Worm (Caenorhabditis elegans): ENCODE results near the gene ceeh-2.

ceeh-2 gene

DNA sequence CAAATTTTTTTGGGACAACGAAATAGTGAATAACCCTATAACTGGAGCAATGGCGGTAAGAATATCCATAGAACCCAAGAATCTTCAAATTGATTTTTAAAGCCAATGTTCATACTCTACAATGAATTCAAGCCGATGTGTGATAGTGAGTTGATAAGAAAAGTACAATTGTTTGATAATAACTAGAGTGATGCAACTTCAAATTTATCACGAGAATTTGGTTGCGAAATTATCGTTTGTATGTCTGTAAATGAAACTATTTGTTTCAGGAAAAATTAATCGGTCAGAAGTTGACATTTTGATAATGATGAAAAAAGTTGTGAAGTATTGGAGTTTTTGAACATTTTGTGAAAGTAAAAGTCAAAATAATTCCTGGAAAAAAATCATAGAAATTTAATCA, 41.6 kb upstream of the ceeh-2 start:
- TF ChIP-seq mab-5 (tag; optimal IDR thresholded peaks at IDR 0.05) (no peak), bed-3 (GFP tag; optimal IDR thresholded peaks at IDR 0.05) (no peak), nhr-2 (tag; optimal IDR thresholded peaks at IDR 0.05) (no peak), hlh-1 (tag; optimal IDR thresholded peaks at IDR 0.05) (no peak), flh-1 (GFP tag; optimal IDR thresholded peaks at IDR 0.05) (no peak), ztf-11 (tag; optimal IDR thresholded peaks at IDR 0.05) (no peak), snpc-4 (tag; optimal IDR thresholded peaks at IDR 0.05) (no peak), tbx-8 (GFP tag; optimal IDR thresholded peaks at IDR 0.05) (no peak), elt-1 (tag; optimal IDR thresholded peaks at IDR 0.05; ENCODE audit: borderline replicate concordance, insufficient read depth) (no peak), unc-62 (GFP tag; optimal IDR thresholded peaks at IDR 0.05) (no peak), ces-1 (GFP tag; optimal IDR thresholded peaks at IDR 0.05) (no peak), lin-32 (GFP tag; optimal IDR thresholded peaks at IDR 0.05) (no peak), lsy-2 (tag; optimal IDR thresholded peaks at IDR 0.05) (no peak), pha-4 (tag; optimal IDR thresholded peaks at IDR 0.05) (no peak), M03D4.4 (tag; optimal IDR thresholded peaks at IDR 0.05) (no peak), sem-2 (GFP tag; optimal IDR thresholded peaks at IDR 0.05) (no peak), zip-8 (tag; optimal IDR thresholded peaks at IDR 0.05) (no peak), elt-3 (tag; optimal IDR thresholded peaks at IDR 0.05) (no peak), cnd-1 (tag; optimal IDR thresholded peaks at IDR 0.05) (no peak), ceh-43 (GFP tag; optimal IDR thresholded peaks at IDR 0.05) (no peak)

DNA sequence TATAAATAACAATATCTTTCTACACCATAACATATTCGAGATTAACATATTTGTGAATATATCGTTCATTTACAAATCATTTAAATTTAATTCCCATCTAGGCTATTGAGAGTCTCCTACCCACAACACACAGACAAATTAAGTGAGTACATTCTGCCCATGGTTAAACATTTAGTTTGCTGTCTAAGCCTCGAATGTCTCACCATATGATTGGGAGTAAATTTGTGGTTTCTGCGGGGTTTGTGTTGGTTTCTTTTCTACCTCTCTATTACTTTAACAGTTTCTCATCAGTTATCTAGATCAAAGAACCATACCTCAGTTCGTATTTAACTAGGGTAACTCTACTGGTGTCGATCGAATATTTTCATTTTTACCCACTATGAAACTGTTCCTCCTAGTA, 40.7 kb upstream of the ceeh-2 start, which contains the start of gene ugt-2:
TSS of gene ugt-2 (plus strand) at position 371 of the 400 bp plus-strand sequence.
- TF ChIP-seq nhr-237 (tag; optimal IDR thresholded peaks at IDR 0.05) (no peak), unc-62 (GFP tag; optimal IDR thresholded peaks at IDR 0.05) (no peak), ces-1 (GFP tag; optimal IDR thresholded peaks at IDR 0.05) (no peak), flh-1 (GFP tag; optimal IDR thresholded peaks at IDR 0.05) (no peak), sem-2 (GFP tag; optimal IDR thresholded peaks at IDR 0.05) (no peak)

DNA sequence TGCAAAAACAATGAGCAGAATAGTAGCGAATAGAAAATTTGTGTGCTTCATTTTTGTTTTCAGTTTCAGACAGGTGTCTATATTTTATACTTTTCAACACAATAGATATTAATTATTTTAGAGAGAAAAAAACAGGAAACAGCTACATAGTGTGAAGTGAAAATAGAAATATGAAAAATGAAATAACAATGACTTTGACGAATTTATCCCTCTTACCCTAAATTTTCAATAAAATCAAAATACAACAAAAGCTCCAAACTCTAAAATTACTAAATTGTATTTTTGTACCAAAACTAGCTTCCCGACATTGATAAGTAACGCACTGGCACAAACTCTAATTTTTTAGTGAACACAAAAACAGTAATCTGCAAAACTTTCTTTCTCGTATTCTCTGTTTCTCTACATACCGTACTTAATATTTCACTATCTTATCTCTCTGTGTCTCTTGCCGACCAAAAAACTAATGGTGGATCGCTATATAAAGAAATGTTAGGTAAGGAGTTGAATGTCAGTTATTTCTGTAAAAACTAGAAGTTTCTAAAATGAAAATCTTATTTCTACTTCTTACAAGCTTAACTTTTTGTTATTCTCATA, 37.6 kb upstream of the ceeh-2 start, which contains the start of the genes col-151 and ugt-1:
TSS of gene col-151 (minus strand) at position 51 of the 594 bp plus-strand sequence.
TSS of gene ugt-1 (plus strand) at position 491 of the 594 bp plus-strand sequence.
- TF ChIP-seq nhr-2 (tag; optimal IDR thresholded peaks at IDR 0.05): no peak
- no peak for TF ChIP-seq ceh-83 (GFP tag; optimal IDR thresholded peaks at IDR 0.05)
- TF ChIP-seq snpc-4 (tag; optimal IDR thresholded peaks at IDR 0.05): no peak
- no peak for TF ChIP-seq unc-120 (tag; optimal IDR thresholded peaks at IDR 0.05; ENCODE audit: poor library complexity, severe bottlenecking)
- TF ChIP-seq cnd-1 (tag; optimal IDR thresholded peaks at IDR 0.05): no peak
- TF ChIP-seq elt-3 (tag; optimal IDR thresholded peaks at IDR 0.05): no peak
- no peak for TF ChIP-seq unc-62 (GFP tag; optimal IDR thresholded peaks at IDR 0.05)
- TF ChIP-seq flh-1 (GFP tag; optimal IDR thresholded peaks at IDR 0.05): no peak
- TF ChIP-seq pha-4 (tag; optimal IDR thresholded peaks at IDR 0.05): no peak

DNA sequence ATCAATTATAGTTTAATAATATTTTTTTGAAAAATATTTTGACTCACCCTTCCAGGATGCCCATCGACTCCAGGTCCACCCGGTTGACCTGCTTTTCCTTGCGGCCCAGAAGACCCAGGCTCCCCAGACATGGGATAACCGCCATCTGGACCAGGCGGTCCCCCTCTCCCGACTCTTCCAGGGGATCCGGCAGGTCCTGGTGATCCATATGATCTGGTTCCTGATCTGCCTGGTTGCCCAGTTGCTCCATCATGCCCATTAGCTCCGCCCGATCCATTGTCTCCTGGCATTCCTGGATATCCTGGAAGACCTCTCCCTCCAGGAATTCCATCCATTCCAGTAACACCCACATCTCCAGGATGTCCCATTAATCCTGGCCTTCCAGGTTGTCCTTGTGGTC, 36.0 kb upstream of the ceeh-2 start:
- TF ChIP-seq nhr-237 (tag; optimal IDR thresholded peaks at IDR 0.05) (no peak), bed-3 (GFP tag; optimal IDR thresholded peaks at IDR 0.05) (no peak)

DNA sequence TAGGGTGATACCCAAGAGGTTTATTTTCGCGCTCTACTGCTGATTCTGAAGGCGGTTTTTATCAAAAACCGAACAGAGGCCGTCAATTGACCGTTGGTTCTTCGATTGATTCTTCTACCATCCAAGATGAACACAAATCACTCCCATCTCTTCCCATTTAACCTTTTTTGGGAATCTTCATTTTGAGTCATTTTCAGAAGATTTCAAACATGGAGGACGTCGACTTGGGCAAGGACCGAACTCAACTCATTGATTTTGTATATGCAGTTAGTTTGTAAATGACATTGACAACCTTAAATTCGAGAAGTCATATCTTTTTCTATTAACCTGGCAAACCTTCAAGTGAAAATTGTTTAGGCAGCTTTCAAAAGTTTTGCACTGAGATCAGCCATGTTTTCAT, 30.6 kb upstream of the ceeh-2 start, which contains the start of gene AC3.5:
TSS of gene AC3.5 (plus strand) at position 210 of the 400 bp plus-strand sequence.
- TF ChIP-seq elt-1 (tag; optimal IDR thresholded peaks at IDR 0.05; ENCODE audit: borderline replicate concordance, insufficient read depth) (no peak), M03D4.4 (tag; optimal IDR thresholded peaks at IDR 0.05) (no peak), ceh-43 (GFP tag; optimal IDR thresholded peaks at IDR 0.05) (no peak), nhr-2 (tag; optimal IDR thresholded peaks at IDR 0.05) (no peak), unc-120 (tag; optimal IDR thresholded peaks at IDR 0.05; ENCODE audit: poor library complexity, severe bottlenecking) (no peak), lin-13 (tag; optimal IDR thresholded peaks at IDR 0.05) (no peak), zip-8 (tag; optimal IDR thresholded peaks at IDR 0.05) (no peak), nhr-237 (tag; optimal IDR thresholded peaks at IDR 0.05) (no peak)

DNA sequence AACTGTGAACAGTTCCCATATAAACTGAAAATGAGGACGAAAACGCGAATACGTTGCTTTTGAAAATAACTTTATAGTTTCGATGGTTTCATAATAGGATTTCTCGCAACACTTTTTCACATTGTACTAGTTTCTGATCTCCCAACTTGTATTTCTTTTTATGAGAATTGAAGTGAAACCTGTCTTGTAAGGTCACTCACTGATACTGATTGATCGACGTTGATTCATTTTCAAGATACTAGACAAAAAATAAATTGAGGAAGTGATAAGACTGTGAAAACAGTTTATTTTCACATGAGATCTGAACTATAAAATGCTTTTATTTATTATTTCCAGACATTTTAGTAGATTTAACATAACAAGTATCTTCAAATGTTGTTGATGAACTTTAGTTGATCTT, 29.7 kb upstream of the ceeh-2 start:
- TF ChIP-seq unc-62 (GFP tag; optimal IDR thresholded peaks at IDR 0.05) (no peak), hlh-1 (tag; optimal IDR thresholded peaks at IDR 0.05) (no peak), ceh-83 (GFP tag; optimal IDR thresholded peaks at IDR 0.05) (no peak), nhr-237 (tag; optimal IDR thresholded peaks at IDR 0.05) (no peak), blmp-1 (tag; optimal IDR thresholded peaks at IDR 0.05) (no peak), M03D4.4 (tag; optimal IDR thresholded peaks at IDR 0.05) (no peak), unc-120 (tag; optimal IDR thresholded peaks at IDR 0.05; ENCODE audit: poor library complexity, severe bottlenecking) (no peak), nhr-76 (tag; optimal IDR thresholded peaks at IDR 0.05) (no peak), tbx-8 (GFP tag; optimal IDR thresholded peaks at IDR 0.05) (no peak), mab-5 (tag; optimal IDR thresholded peaks at IDR 0.05) (no peak), elt-1 (tag; optimal IDR thresholded peaks at IDR 0.05; ENCODE audit: borderline replicate concordance, insufficient read depth) (no peak), mls-2 (tag; optimal IDR thresholded peaks at IDR 0.05) (no peak), ham-2 (GFP tag; optimal IDR thresholded peaks at IDR 0.05) (no peak), flh-1 (GFP tag; optimal IDR thresholded peaks at IDR 0.05) (no peak), nhr-2 (tag; optimal IDR thresholded peaks at IDR 0.05) (no peak)
